Worm (Caenorhabditis elegans) whole organism, late embryonic: ENCODE results near the gene fat-2.

Experiments used
- F13H6.1 ChIP-seq: sonication (generic microtip); optimal IDR thresholded peaks from 2 replicates; lab custom pipeline; 2016; ENCODE audit warnings: missing genetic modification characterization, missing compliant biosample characterization
- ceh-14 ChIP-seq: sonication (generic microtip); optimal IDR thresholded peaks from 2 replicates; lab custom pipeline; 2016; ENCODE audit warnings: missing genotype, missing genetic modification characterization, missing compliant biosample characterization
- ceh-18 ChIP-seq: sonication (generic microtip); optimal IDR thresholded peaks from 2 replicates; lab custom pipeline; 2016; ENCODE audit warnings: missing genetic modification characterization, missing compliant biosample characterization
- ceh-2 ChIP-seq: sonication (generic microtip); optimal IDR thresholded peaks from 2 replicates; lab custom pipeline; 2016; ENCODE audit warnings: missing genotype, missing genetic modification characterization, missing compliant biosample characterization
- ceh-22 ChIP-seq: sonication (generic microtip); optimal IDR thresholded peaks from 2 replicates; lab custom pipeline; 2017; ENCODE audit warnings: missing biosample characterization, missing genetic modification characterization
- ceh-30 ChIP-seq: fragments of 150-350 bp; optimal IDR thresholded peaks from 2 replicates; lab custom pipeline; 2014; ENCODE audit warnings: missing biosample characterization, missing genetic modification characterization
- ceh-31 ChIP-seq: sonication (generic microtip); optimal IDR thresholded peaks from 2 replicates; lab custom pipeline; 2016; ENCODE audit warnings: missing genetic modification characterization, missing compliant biosample characterization
- ceh-6 ChIP-seq: fragments of 200-800 bp; sonication (Bioruptor generic); optimal IDR thresholded peaks from 2 replicates; lab custom pipeline; 2018; ENCODE audit warnings: mild to moderate bottlenecking, missing genetic modification characterization, missing compliant biosample characterization
- ceh-9 ChIP-seq: sonication (generic microtip); optimal IDR thresholded peaks from 2 replicates; lab custom pipeline; 2016; ENCODE audit warnings: mild to moderate bottlenecking, missing genetic modification characterization, inconsistent platforms, missing compliant biosample characterization
- dmd-4 ChIP-seq: sonication (generic microtip); optimal IDR thresholded peaks from 2 replicates; lab custom pipeline; 2016; ENCODE audit warnings: borderline replicate concordance, missing genetic modification characterization, missing compliant biosample characterization
- dve-1 ChIP-seq: sonication (generic microtip); optimal IDR thresholded peaks from 2 replicates; lab custom pipeline; 2017; ENCODE audit warnings: antibody characterized with exemption, mild to moderate bottlenecking, missing genetic modification characterization, missing compliant biosample characterization
- elt-2 ChIP-seq: sonication (generic microtip); optimal IDR thresholded peaks from 2 replicates; lab custom pipeline; 2016; ENCODE audit warnings: missing genetic modification reagents, missing genetic modification characterization, missing compliant biosample characterization
- fax-1 ChIP-seq: sonication (generic microtip); optimal IDR thresholded peaks from 2 replicates; lab custom pipeline; 2016; ENCODE audit warnings: missing genotype, missing genetic modification characterization, missing compliant biosample characterization
- fkh-10 ChIP-seq: fragments of 150-350 bp; optimal IDR thresholded peaks from 2 replicates; lab custom pipeline; 2014; ENCODE audit warnings: missing biosample characterization, missing genetic modification reagents, missing genetic modification characterization
- fkh-6 ChIP-seq: sonication (generic microtip); optimal IDR thresholded peaks from 2 replicates; lab custom pipeline; 2016; ENCODE audit warnings: missing genetic modification characterization, missing compliant biosample characterization
- gmeb-2 ChIP-seq: sonication (generic microtip); optimal IDR thresholded peaks from 2 replicates; lab custom pipeline; 2016; ENCODE audit warnings: missing genetic modification characterization, inconsistent platforms, missing compliant biosample characterization
- hlh-13 ChIP-seq: fragments of 200-800 bp; sonication (Bioruptor generic); optimal IDR thresholded peaks from 2 replicates; lab custom pipeline; 2018; ENCODE audit warnings: mild to moderate bottlenecking, missing genetic modification characterization, missing compliant biosample characterization
- lim-6 ChIP-seq: sonication (generic microtip); optimal IDR thresholded peaks from 2 replicates; lab custom pipeline; 2016; ENCODE audit warnings: missing genetic modification characterization, missing compliant biosample characterization
- lin-11 ChIP-seq: fragments of 200-800 bp; sonication (Bioruptor generic); optimal IDR thresholded peaks from 2 replicates; lab custom pipeline; 2018; ENCODE audit warnings: mild to moderate bottlenecking, missing genetic modification characterization, missing compliant biosample characterization
- madf-2 ChIP-seq: sonication (generic microtip); optimal IDR thresholded peaks from 2 replicates; lab custom pipeline; 2017; ENCODE audit warnings: missing genetic modification characterization, missing compliant biosample characterization
- pat-9 ChIP-seq: fragments of 200-800 bp; sonication (Bioruptor generic); optimal IDR thresholded peaks from 2 replicates; lab custom pipeline; 2018; ENCODE audit warnings: mild to moderate bottlenecking, missing genetic modification characterization, moderate library complexity, missing compliant biosample characterization
- ref-2 ChIP-seq: sonication (generic microtip); optimal IDR thresholded peaks from 2 replicates; lab custom pipeline; 2016; ENCODE audit warnings: missing genetic modification characterization, missing compliant biosample characterization
- rnt-1 ChIP-seq: sonication (generic microtip); optimal IDR thresholded peaks from 2 replicates; lab custom pipeline; 2016; ENCODE audit warnings: missing genetic modification characterization, missing compliant biosample characterization
- sox-2 ChIP-seq: fragments of 200-800 bp; sonication (Bioruptor generic); IDR thresholded peaks from 2 replicates; pipeline ENCODE4 v1.3.6; 2022; ENCODE audit warnings: missing genetic modification reagents, missing genetic modification characterization, missing compliant biosample characterization
- tbx-7 ChIP-seq: sonication (generic microtip); optimal IDR thresholded peaks from 2 replicates; lab custom pipeline; 2016; ENCODE audit warnings: missing genotype, missing genetic modification characterization, missing compliant biosample characterization
- unc-3 ChIP-seq, 2 experiments: fragments of 200-800 bp in 1 of 2; sonication (Bioruptor generic) in 1 of 2; sonication (generic microtip) in 1 of 2; conservative IDR thresholded peaks in 1 of 2; optimal IDR thresholded peaks in 1 of 2; 2 replicates each; pipeline versions ENCODE4 v1.3.6 to Lab custom; 2016 to 2022; ENCODE audit warnings: missing compliant biosample characterization in 2 of 2, missing genetic modification characterization in 2 of 2, missing genetic modification reagents in 1 of 2
- unc-86 ChIP-seq: sonication (generic microtip); optimal IDR thresholded peaks from 2 replicates; lab custom pipeline; 2016; ENCODE audit warnings: missing genetic modification characterization, missing compliant biosample characterization
- zip-5 ChIP-seq: sonication (generic microtip); optimal IDR thresholded peaks from 2 replicates; lab custom pipeline; 2016; ENCODE audit warnings: missing genetic modification characterization, missing compliant biosample characterization

The fat-2 gene

ce11 chrIV:13314181-13314580 lies 9.5 kb upstream of the fat-2 start:
- TF ChIP-seq fkh-10 (no peak), ceh-30 (tag; lab: Kevin White, UChicago) (no peak), elt-2 (tag; lab: Kevin White, UChicago) (peak; percentile 87), ceh-14 (no peak)

ce11 chrIV:13315344-13315743 lies 8.3 kb upstream of the fat-2 start, which contains the start of gene fat-1:
TSS of gene fat-1 (plus strand) at chrIV:13315644.
- TF ChIP-seq unc-86 (tag; lab: Kevin White, UChicago) (no peak), ceh-31 (tag; lab: Kevin White, UChicago) (no peak), gmeb-2 (no peak), rnt-1 (no peak), ceh-14 (no peak), ref-2 (tag; lab: Kevin White, UChicago) (no peak), pat-9 (tag; lab: Kevin White, UChicago) (no peak), lim-6 (tag; lab: Kevin White, UChicago) (no peak), F13H6.1 (tag; lab: Kevin White, UChicago) (no peak), ceh-6 (GFP tag; lab: Kevin White, UChicago) (no peak), madf-2 (tag; lab: Kevin White, UChicago) (no peak)
- TF ChIP-seq, all 69 proteins: peak for 0

ce11 chrIV:13318773-13319172 lies 4.9 kb upstream of the fat-2 start:
- TF ChIP-seq fkh-6 (no peak), ceh-6 (GFP tag; lab: Kevin White, UChicago) (no peak), fax-1 (tag; lab: Kevin White, UChicago) (no peak), elt-2 (tag; lab: Kevin White, UChicago) (peak; percentile 77), lim-6 (tag; lab: Kevin White, UChicago) (no peak)
- TF ChIP-seq, all 69 proteins: peak for 1

- no peak for TF ChIP-seq dmd-4 (tag; lab: Kevin White, UChicago)
- no peak for TF ChIP-seq lin-11 (tag; lab: Kevin White, UChicago)
- no peak for TF ChIP-seq ceh-2
- no peak for TF ChIP-seq ceh-9 (tag; lab: Kevin White, UChicago)
- no peak for TF ChIP-seq ceh-22
- TF ChIP-seq unc-3 (GFP tag; conservative IDR thresholded peaks at IDR 0.05; lab: Robert Waterston, UW) = no peak
- TF ChIP-seq unc-3 (tag; optimal IDR thresholded peaks at IDR 0.05; lab: Kevin White, UChicago) = no peak
- no peak for TF ChIP-seq sox-2 (GFP tag; lab: Robert Waterston, UW)
- no peak for TF ChIP-seq zip-5 (tag; lab: Kevin White, UChicago)
- TF ChIP-seq dve-1 (tag; lab: Kevin White, UChicago) = no peak
- no peak for TF ChIP-seq tbx-7 (tag; lab: Kevin White, UChicago)
- no peak for TF ChIP-seq ceh-31 (tag; lab: Kevin White, UChicago)
- TF ChIP-seq ceh-18 (tag; lab: Kevin White, UChicago) = no peak
- no peak for TF ChIP-seq madf-2 (tag; lab: Kevin White, UChicago)
- TF ChIP-seq hlh-13 (GFP tag; lab: Kevin White, UChicago) = no peak
Measured at ce11 chrIV:13319886-13320650, 3.6 kb upstream of the fat-2 start.

- TF ChIP-seq ceh-31 (tag; lab: Kevin White, UChicago) = no peak
Measured at ce11 chrIV:13322429-13322828, 1.2 kb upstream of the fat-2 start.

ce11 chrIV:13327064-13327463 lies 3.4 kb downstream of the fat-2 start:
- TF ChIP-seq elt-2 (tag; lab: Kevin White, UChicago) = peak; percentile 50
- no peak for TF ChIP-seq F13H6.1 (tag; lab: Kevin White, UChicago)
